Worm (Caenorhabditis elegans) whole organism, late embryonic: Measurements from ENCODE around the gene C43D7.8.

ENCODE experiments used
- pha-2 ChIP-seq: sonication (generic microtip); optimal IDR thresholded peaks from 2 replicates; lab custom pipeline; 2017; ENCODE audit warnings: mild to moderate bottlenecking, missing genetic modification characterization, missing compliant biosample characterization
- sox-4 ChIP-seq: sonication (generic microtip); optimal IDR thresholded peaks from 2 replicates; lab custom pipeline; 2017; ENCODE audit warnings: mild to moderate bottlenecking, missing genetic modification characterization, inconsistent platforms, missing compliant biosample characterization

DNA sequence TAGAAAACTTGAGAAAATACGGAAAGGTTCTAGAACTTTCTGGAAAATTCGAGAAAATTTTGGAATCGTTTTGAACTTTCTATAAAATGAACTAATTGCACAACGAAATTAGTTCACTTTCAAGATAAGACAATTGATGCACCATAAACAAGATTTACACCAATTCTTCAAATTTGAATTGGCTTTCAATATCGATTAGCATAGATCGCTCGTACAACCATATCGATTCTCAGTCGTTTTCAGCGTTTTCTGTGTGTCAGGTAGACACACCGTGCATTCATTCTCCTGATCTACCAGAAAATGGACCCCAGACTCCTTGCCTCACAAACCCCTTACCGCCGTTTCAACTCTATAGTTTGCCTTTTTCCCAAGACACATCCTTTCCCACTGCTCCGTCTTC, 29.0 kb downstream of the C43D7.8 start, which contains the start of gene fbxb-117:
- TF ChIP-seq sox-4 (tag; lab: Kevin White, UChicago) (no peak), pha-2 (no peak)
